Worm (Caenorhabditis elegans): ENCODE results near the gene ZK105.5.

ZK105.5 gene

ce11 chrV:7754557-7754956, 37.0 kb upstream of the ZK105.5 start, which contains the start of gene T05B11.4:
TSS of gene T05B11.4 (minus strand) at chrV:7754657.
- no peak for TF ChIP-seq pbrm-1 (GFP tag; IDR thresholded peaks at IDR 0.05)
- TF ChIP-seq Y95B8A.8 (GFP tag; IDR thresholded peaks at IDR 0.05) = no peak
- no peak for TF ChIP-seq pha-4 (tag; optimal IDR thresholded peaks at IDR 0.05)
- TF ChIP-seq lsl-1 (GFP tag; optimal IDR thresholded peaks at IDR 0.05) = no peak
- no peak for TF ChIP-seq attf-6 (GFP tag; IDR thresholded peaks at IDR 0.05)
- TF ChIP-seq F52B5.7 (tag; optimal IDR thresholded peaks at IDR 0.05) = no peak
- TF ChIP-seq ceh-79 (tag; optimal IDR thresholded peaks at IDR 0.05) = no peak
- no peak for TF ChIP-seq dpff-1 (tag; optimal IDR thresholded peaks at IDR 0.05)
- TF ChIP-seq ztf-25 (GFP tag; IDR thresholded peaks at IDR 0.05) = no peak
- no peak for TF ChIP-seq unc-62 (GFP tag; optimal IDR thresholded peaks at IDR 0.05)
- no peak for TF ChIP-seq akir-1 (GFP tag; optimal IDR thresholded peaks at IDR 0.05)
- TF ChIP-seq snpc-3.4 (tag; optimal IDR thresholded peaks at IDR 0.05) = no peak
- no peak for TF ChIP-seq lin-54 (GFP tag; optimal IDR thresholded peaks at IDR 0.05)
- TF ChIP-seq B0261.1 (tag; optimal IDR thresholded peaks at IDR 0.05) = no peak
- no peak for TF ChIP-seq chd-7 (tag; optimal IDR thresholded peaks at IDR 0.05)
- TF ChIP-seq aptf-2 (GFP tag; conservative IDR thresholded peaks at IDR 0.05) = no peak
- TF ChIP-seq dox-1 (GFP tag; IDR thresholded peaks at IDR 0.05) = no peak
- TF ChIP-seq D2030.7 (GFP tag; IDR thresholded peaks at IDR 0.05) = no peak
- TF ChIP-seq ZK185.1 (tag; optimal IDR thresholded peaks at IDR 0.05; ENCODE audit: poor library complexity, severe bottlenecking) = no peak
- no peak for TF ChIP-seq attf-3 (GFP tag; conservative IDR thresholded peaks at IDR 0.05)

DNA sequence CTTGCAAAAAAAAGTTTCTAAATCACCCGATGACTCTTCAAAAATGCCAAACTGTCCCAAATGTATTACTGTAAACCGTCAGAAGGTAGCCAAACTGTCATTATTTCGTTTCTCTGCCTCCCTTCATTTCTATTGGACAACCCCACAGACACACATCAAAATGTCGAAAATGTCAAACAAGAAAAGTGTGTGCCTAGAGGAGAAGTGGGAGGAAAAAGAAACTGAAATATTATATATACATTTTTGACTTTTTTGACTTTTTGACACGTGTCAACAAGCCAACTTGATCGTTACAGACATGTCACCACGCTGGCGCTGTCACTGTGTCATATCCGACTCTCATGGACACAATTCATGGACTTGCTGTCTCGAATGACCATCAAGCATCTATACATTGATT, 32.2 kb upstream of the ZK105.5 start:
- peak; percentile 62 for TF ChIP-seq nhr-80 (tag; optimal IDR thresholded peaks at IDR 0.05)
- TF ChIP-seq nhr-179 (tag; optimal IDR thresholded peaks at IDR 0.05) = no peak
- TF ChIP-seq let-607 (tag; optimal IDR thresholded peaks at IDR 0.05) = peak; percentile 85 to 92
- TF ChIP-seq F39B2.1 (GFP tag; IDR thresholded peaks at IDR 0.05) = no peak

DNA sequence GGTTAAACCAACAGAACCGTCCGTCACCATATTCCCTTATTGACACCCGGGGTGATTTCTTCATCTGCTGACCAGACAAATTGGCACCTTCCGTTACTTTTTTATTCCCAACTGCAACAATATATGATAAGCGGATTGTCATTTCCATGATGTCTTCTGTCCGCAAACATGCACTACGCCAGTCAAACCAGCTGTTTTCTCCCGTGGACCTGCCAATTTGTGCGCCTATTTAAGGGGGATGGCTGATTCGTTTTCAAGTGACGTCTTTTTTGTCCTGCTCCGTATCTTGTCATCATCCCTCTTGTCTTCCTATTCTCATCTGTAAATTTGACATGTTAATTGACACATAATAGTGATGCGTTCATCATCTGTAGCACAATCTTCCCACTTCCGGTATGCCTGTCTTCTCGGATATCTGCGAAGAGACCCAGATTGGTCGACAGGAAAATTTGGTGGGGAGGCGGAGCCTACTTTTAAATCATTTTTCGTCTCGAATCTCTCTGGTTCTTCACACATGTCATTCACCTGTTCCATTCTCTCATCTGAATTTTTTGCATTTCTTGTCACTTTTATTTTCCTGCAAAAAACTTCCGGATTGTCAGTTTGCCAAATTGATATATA, 30.6 kb upstream of the ZK105.5 start:
- TF ChIP-seq let-607 (tag; optimal IDR thresholded peaks at IDR 0.05) (peak; percentile 90 to 94), nhr-90 (tag; optimal IDR thresholded peaks at IDR 0.05) (peak; percentile 3), ekl-4 (GFP tag; IDR thresholded peaks at IDR 0.05) (no peak), Y53G8AR.9 (GFP tag; conservative IDR thresholded peaks at IDR 0.05) (no peak), xnd-1 (tag; optimal IDR thresholded peaks at IDR 0.05) (no peak), unc-62 (GFP tag; optimal IDR thresholded peaks at IDR 0.05) (peak; percentile 58), atf-7 (tag; optimal IDR thresholded peaks at IDR 0.05) (peak; percentile 87), ztf-22 (GFP tag; optimal IDR thresholded peaks at IDR 0.05) (peak; percentile 67), ets-4 (GFP tag; optimal IDR thresholded peaks at IDR 0.05) (peak; percentile 79), snpc-1.1 (tag; optimal IDR thresholded peaks at IDR 0.05; ENCODE audit: insufficient read depth) (no peak), T26A5.8 (tag; optimal IDR thresholded peaks at IDR 0.05) (no peak), mel-28 (tag; optimal IDR thresholded peaks at IDR 0.05; ENCODE audit: borderline replicate concordance) (no peak), sea-2 (GFP tag; IDR thresholded peaks at IDR 0.05) (no peak), nhr-80 (tag; optimal IDR thresholded peaks at IDR 0.05) (peak; percentile 92)

All from whole organism, young adult.